Worm (Caenorhabditis elegans) whole organism, late embryonic: Measurements from ENCODE around the gene F18A1.7.

Experiments
- C08G9.2 ChIP-seq: sonication (generic microtip); optimal IDR thresholded peaks from 2 replicates; lab custom pipeline; 2016; ENCODE audit warnings: mild to moderate bottlenecking, missing genetic modification characterization, moderate library complexity, missing compliant biosample characterization
- C38D4.7 ChIP-seq: fragments of 200-800 bp; sonication (Bioruptor generic); optimal IDR thresholded peaks from 2 replicates; lab custom pipeline; 2018; ENCODE audit warnings: mild to moderate bottlenecking, missing genetic modification characterization, moderate library complexity, missing compliant biosample characterization
- F13H6.1 ChIP-seq: sonication (generic microtip); optimal IDR thresholded peaks from 2 replicates; lab custom pipeline; 2016; ENCODE audit warnings: missing genetic modification characterization, missing compliant biosample characterization
- T23F11.4 ChIP-seq: fragments of 200-800 bp; sonication (Bioruptor generic); optimal IDR thresholded peaks from 2 replicates; lab custom pipeline; 2018; ENCODE audit warnings: mild to moderate bottlenecking, missing genetic modification characterization, missing compliant biosample characterization
- ceh-14 ChIP-seq: sonication (generic microtip); optimal IDR thresholded peaks from 2 replicates; lab custom pipeline; 2016; ENCODE audit warnings: missing genotype, missing genetic modification characterization, missing compliant biosample characterization
- ceh-18 ChIP-seq: sonication (generic microtip); optimal IDR thresholded peaks from 2 replicates; lab custom pipeline; 2016; ENCODE audit warnings: missing genetic modification characterization, missing compliant biosample characterization
- ceh-19 ChIP-seq: fragments of 200-800 bp; sonication (Bioruptor generic); optimal IDR thresholded peaks from 2 replicates; lab custom pipeline; 2018; ENCODE audit warnings: mild to moderate bottlenecking, missing genetic modification characterization, missing compliant biosample characterization
- ceh-22 ChIP-seq: sonication (generic microtip); optimal IDR thresholded peaks from 2 replicates; lab custom pipeline; 2017; ENCODE audit warnings: missing biosample characterization, missing genetic modification characterization
- ceh-24 ChIP-seq: sonication (generic microtip); optimal IDR thresholded peaks from 2 replicates; lab custom pipeline; 2016; ENCODE audit warnings: mild to moderate bottlenecking, missing genetic modification characterization, missing compliant biosample characterization
- ceh-31 ChIP-seq: sonication (generic microtip); optimal IDR thresholded peaks from 2 replicates; lab custom pipeline; 2016; ENCODE audit warnings: missing genetic modification characterization, missing compliant biosample characterization
- ceh-48 ChIP-seq: sonication (generic microtip); optimal IDR thresholded peaks from 2 replicates; lab custom pipeline; 2016; ENCODE audit warnings: missing genetic modification characterization, inconsistent platforms, missing compliant biosample characterization
- che-1 ChIP-seq: sonication (generic microtip); optimal IDR thresholded peaks from 2 replicates; lab custom pipeline; 2016; ENCODE audit warnings: mild to moderate bottlenecking, missing genetic modification characterization, missing compliant biosample characterization
- dmd-4 ChIP-seq: sonication (generic microtip); optimal IDR thresholded peaks from 2 replicates; lab custom pipeline; 2016; ENCODE audit warnings: borderline replicate concordance, missing genetic modification characterization, missing compliant biosample characterization
- elt-2 ChIP-seq: sonication (generic microtip); optimal IDR thresholded peaks from 2 replicates; lab custom pipeline; 2016; ENCODE audit warnings: missing genetic modification reagents, missing genetic modification characterization, missing compliant biosample characterization
- elt-4 ChIP-seq: sonication (generic microtip); optimal IDR thresholded peaks from 2 replicates; lab custom pipeline; 2016; ENCODE audit warnings: missing genetic modification characterization, missing compliant biosample characterization
- ets-4 ChIP-seq: sonication (generic microtip); optimal IDR thresholded peaks from 2 replicates; lab custom pipeline; 2016; ENCODE audit warnings: missing genetic modification characterization, missing compliant biosample characterization
- fkh-10 ChIP-seq: fragments of 150-350 bp; optimal IDR thresholded peaks from 2 replicates; lab custom pipeline; 2014; ENCODE audit warnings: missing biosample characterization, missing genetic modification reagents, missing genetic modification characterization
- fkh-6 ChIP-seq: sonication (generic microtip); optimal IDR thresholded peaks from 2 replicates; lab custom pipeline; 2016; ENCODE audit warnings: missing genetic modification characterization, missing compliant biosample characterization
- hlh-13 ChIP-seq: fragments of 200-800 bp; sonication (Bioruptor generic); optimal IDR thresholded peaks from 2 replicates; lab custom pipeline; 2018; ENCODE audit warnings: mild to moderate bottlenecking, missing genetic modification characterization, missing compliant biosample characterization
- hlh-15 ChIP-seq: sonication (generic microtip); optimal IDR thresholded peaks from 2 replicates; lab custom pipeline; 2016; ENCODE audit warnings: missing genetic modification characterization, missing compliant biosample characterization
- hlh-6 ChIP-seq: sonication (generic microtip); optimal IDR thresholded peaks from 2 replicates; lab custom pipeline; 2016; ENCODE audit warnings: missing genotype, missing genetic modification characterization, missing compliant biosample characterization
- hlh-8 ChIP-seq: sonication (generic microtip); optimal IDR thresholded peaks from 2 replicates; lab custom pipeline; 2016; ENCODE audit warnings: missing genotype, missing genetic modification characterization, missing compliant biosample characterization
- lim-6 ChIP-seq: sonication (generic microtip); optimal IDR thresholded peaks from 2 replicates; lab custom pipeline; 2016; ENCODE audit warnings: missing genetic modification characterization, missing compliant biosample characterization
- lin-11 ChIP-seq: fragments of 200-800 bp; sonication (Bioruptor generic); optimal IDR thresholded peaks from 2 replicates; lab custom pipeline; 2018; ENCODE audit warnings: mild to moderate bottlenecking, missing genetic modification characterization, missing compliant biosample characterization
- madf-2 ChIP-seq: sonication (generic microtip); optimal IDR thresholded peaks from 2 replicates; lab custom pipeline; 2017; ENCODE audit warnings: missing genetic modification characterization, missing compliant biosample characterization
- mec-3 ChIP-seq: sonication (generic microtip); optimal IDR thresholded peaks from 2 replicates; lab custom pipeline; 2016; ENCODE audit warnings: borderline replicate concordance, missing genetic modification characterization, missing compliant biosample characterization
- nfya-1 ChIP-seq: sonication (generic microtip); optimal IDR thresholded peaks from 2 replicates; lab custom pipeline; 2017; ENCODE audit warnings: missing genetic modification characterization, mild to moderate bottlenecking, missing compliant biosample characterization, antibody characterized with exemption, moderate library complexity
- pat-9 ChIP-seq: fragments of 200-800 bp; sonication (Bioruptor generic); optimal IDR thresholded peaks from 2 replicates; lab custom pipeline; 2018; ENCODE audit warnings: mild to moderate bottlenecking, missing genetic modification characterization, moderate library complexity, missing compliant biosample characterization
- pax-1 ChIP-seq: fragments of 150-350 bp; optimal IDR thresholded peaks from 2 replicates; lab custom pipeline; 2014; ENCODE audit warnings: missing biosample characterization, missing genetic modification characterization
- ref-2 ChIP-seq: sonication (generic microtip); optimal IDR thresholded peaks from 2 replicates; lab custom pipeline; 2016; ENCODE audit warnings: missing genetic modification characterization, missing compliant biosample characterization
- rnt-1 ChIP-seq: sonication (generic microtip); optimal IDR thresholded peaks from 2 replicates; lab custom pipeline; 2016; ENCODE audit warnings: missing genetic modification characterization, missing compliant biosample characterization
- sox-4 ChIP-seq: sonication (generic microtip); optimal IDR thresholded peaks from 2 replicates; lab custom pipeline; 2017; ENCODE audit warnings: mild to moderate bottlenecking, missing genetic modification characterization, inconsistent platforms, missing compliant biosample characterization
- syd-9 ChIP-seq: sonication (generic microtip); optimal IDR thresholded peaks from 2 replicates; lab custom pipeline; 2016; ENCODE audit warnings: mild to moderate bottlenecking, missing genetic modification characterization, moderate library complexity, missing compliant biosample characterization
- tbx-2 ChIP-seq: sonication (generic microtip); optimal IDR thresholded peaks from 2 replicates; lab custom pipeline; 2016; ENCODE audit warnings: missing genetic modification characterization, missing compliant biosample characterization
- unc-42 ChIP-seq: sonication (generic microtip); optimal IDR thresholded peaks from 2 replicates; lab custom pipeline; 2016; ENCODE audit warnings: missing genotype, missing genetic modification characterization, missing compliant biosample characterization
- unc-55 ChIP-seq: sonication (generic microtip); optimal IDR thresholded peaks from 2 replicates; lab custom pipeline; 2017; ENCODE audit warnings: missing biosample characterization, missing genetic modification reagents, missing genetic modification characterization
- zip-5 ChIP-seq: sonication (generic microtip); optimal IDR thresholded peaks from 2 replicates; lab custom pipeline; 2016; ENCODE audit warnings: missing genetic modification characterization, missing compliant biosample characterization
- ztf-16 ChIP-seq: sonication (generic microtip); optimal IDR thresholded peaks from 2 replicates; lab custom pipeline; 2017; ENCODE audit warnings: missing genetic modification characterization, missing compliant biosample characterization

Gene F18A1.7

DNA sequence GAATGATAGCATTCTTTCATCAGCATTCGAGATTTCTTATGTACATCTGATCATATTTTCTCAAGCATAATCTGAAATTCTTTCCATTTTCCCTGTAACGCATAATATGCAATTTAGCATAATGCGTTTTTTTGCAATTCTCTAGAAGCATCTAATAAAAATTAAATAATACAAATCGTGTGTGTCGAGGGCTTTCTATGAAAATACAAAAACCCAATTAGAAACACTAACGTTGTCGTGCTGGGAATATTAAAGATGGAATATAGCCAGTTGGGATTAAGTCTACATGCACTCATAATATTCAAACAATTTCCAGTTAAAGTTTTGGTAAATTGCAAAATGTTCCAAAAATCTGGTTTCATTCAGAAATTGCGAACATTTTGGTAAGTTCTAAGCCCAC lies 21.0 kb upstream of the F18A1.7 start, which contains the start of gene F18A1.1:
TSS of gene F18A1.1 (plus strand) at position 301 of the 400 bp plus-strand sequence.
- TF ChIP-seq zip-5 = no peak

DNA sequence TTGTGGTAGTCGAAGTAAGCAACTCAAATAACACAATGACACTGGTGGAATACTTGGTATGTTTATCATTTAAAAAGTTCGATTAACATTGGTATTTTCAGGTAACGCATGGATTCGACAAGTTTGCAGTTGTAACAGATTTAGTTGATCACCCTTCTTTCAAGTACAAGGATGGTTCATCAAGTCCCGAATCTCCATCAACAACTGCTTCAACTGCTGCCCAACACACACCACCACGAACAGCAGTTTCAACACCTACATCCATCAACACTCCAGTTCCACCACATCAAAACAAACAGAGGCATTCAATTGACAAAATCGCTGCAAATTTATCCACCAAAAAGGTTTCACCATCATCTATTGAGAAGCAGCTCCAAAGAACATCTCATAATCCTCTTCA lies 18.9 kb upstream of the F18A1.7 start:
- TF ChIP-seq pat-9 (tag; lab: Kevin White, UChicago) (no peak), rnt-1 (tag; lab: Kevin White, UChicago) (no peak), dmd-4 (tag; lab: Kevin White, UChicago) (no peak), syd-9 (tag; lab: Kevin White, UChicago) (no peak), mec-3 (tag; lab: Kevin White, UChicago) (no peak), ref-2 (no peak), zip-5 (no peak), elt-4 (tag; lab: Kevin White, UChicago) (no peak), fkh-6 (tag; lab: Kevin White, UChicago) (no peak), madf-2 (tag; lab: Kevin White, UChicago) (no peak), ets-4 (no peak), unc-42 (tag; lab: Kevin White, UChicago) (no peak), hlh-15 (no peak), hlh-13 (GFP tag; lab: Kevin White, UChicago) (no peak), unc-55 (GFP tag; lab: Kevin White, UChicago) (no peak), lin-11 (no peak), che-1 (tag; lab: Kevin White, UChicago) (no peak), ztf-16 (tag; lab: Kevin White, UChicago) (no peak), ceh-24 (tag; lab: Kevin White, UChicago) (no peak), pax-1 (tag; lab: Kevin White, UChicago) (no peak)

DNA sequence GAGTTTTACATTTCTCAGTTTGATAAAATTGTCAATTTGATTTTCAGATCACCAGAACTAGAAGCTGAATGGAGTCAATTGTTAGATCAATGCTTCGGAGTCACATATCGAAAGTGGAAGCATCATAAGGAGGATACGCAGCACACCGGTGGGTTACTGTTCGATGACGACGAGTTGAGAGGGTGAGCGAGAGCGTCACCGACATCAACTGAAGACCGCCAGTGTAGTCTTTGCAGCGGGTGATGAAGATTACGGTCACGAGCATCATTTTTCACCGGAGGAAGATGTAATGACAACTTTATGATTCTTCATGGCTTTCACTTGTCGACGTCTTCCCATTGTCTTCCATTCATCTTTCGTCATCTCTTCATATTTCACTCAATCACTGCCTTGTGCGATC lies 18.3 kb upstream of the F18A1.7 start, which contains the start of gene lin-26:
TSS of gene lin-26 (plus strand) at position 301 of the 400 bp plus-strand sequence.
- no peak for TF ChIP-seq C08G9.2 (tag; lab: Kevin White, UChicago)
- TF ChIP-seq ceh-48 (tag; lab: Kevin White, UChicago) = no peak
- no peak for TF ChIP-seq sox-4
- no peak for TF ChIP-seq C38D4.7 (GFP tag; lab: Kevin White, UChicago)
- TF ChIP-seq rnt-1 (tag; lab: Kevin White, UChicago) = no peak
- no peak for TF ChIP-seq pat-9 (tag; lab: Kevin White, UChicago)
- TF ChIP-seq hlh-8 (tag; lab: Kevin White, UChicago) = no peak
- TF ChIP-seq pax-1 (tag; lab: Kevin White, UChicago) = no peak

DNA sequence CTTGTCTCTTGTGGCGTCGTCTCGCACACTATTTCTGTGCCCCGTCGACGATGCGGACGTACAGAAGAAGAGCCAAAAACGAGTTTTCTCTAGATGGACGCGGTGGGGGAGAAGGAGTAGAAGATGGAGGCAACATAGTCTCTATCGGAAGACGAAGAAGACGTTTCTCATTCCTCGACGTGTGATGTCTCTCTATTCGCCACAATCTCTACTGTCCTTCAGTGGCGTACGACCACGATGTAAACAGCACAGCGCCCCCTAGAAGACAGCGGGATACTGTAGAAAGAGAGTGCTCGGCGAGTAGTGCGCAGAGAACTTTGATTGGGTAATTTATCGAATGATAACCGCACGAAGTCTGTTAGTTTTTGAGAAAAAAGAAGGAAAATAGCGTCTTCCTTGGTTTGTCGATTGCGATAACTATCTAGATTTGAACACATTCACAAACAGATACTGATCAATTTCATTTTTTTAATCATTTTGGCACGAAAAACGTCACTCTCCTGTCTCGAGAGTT lies 16.0 kb upstream of the F18A1.7 start:
- TF ChIP-seq fkh-6 (tag; lab: Kevin White, UChicago) (no peak), ref-2 (peak; percentile 35)

DNA sequence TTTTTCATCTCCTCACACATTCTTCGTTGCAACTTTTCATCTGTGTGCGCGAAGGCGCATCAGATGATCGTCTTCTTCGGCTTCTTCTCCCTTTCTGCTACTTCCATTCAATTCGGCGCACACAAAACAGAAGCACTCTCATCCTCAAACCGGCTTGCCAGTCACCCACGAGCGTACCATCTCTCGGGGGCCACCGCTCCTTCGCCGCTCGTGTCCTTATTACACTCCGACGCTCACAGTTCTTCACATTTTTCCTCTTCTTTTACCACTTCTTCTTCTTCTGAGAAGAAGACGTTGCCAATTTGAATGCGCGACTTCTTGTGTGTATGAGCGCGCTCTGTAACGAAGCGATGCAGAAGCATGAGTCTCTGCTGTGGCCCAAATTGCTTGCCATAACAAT lies 15.0 kb upstream of the F18A1.7 start:
- peak; percentile 34 for TF ChIP-seq C08G9.2 (tag; lab: Kevin White, UChicago)
- peak; percentile 40 for TF ChIP-seq ref-2
- no peak for TF ChIP-seq tbx-2 (tag; lab: Kevin White, UChicago)

DNA sequence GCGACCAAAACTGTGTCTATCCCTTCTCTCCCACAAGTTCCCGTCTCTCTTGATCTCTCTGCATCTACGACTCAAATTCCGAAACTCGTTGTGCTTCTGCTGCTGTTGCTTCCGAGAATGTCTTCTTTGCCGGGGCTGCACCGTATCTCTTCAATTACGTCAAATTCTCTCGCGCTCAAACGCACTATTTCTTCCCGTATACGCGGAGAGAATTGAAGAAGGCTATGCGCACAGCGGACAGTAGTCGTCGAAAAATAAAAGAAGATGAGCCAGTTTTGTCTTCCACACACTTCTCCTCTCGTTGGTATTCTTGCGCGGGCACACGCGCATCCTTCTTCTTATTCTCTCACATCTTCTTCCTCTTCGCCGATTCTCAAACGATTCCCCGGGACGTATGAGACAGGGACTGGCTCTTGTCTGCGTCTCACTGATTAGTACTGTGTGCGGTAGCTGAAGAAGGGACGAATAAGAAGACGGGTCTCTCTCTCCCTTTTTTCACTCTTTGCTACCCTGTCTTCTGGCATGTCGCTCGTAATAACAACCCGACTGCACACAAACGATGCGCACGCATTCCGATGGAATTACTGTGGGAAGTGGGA lies 12.9 kb upstream of the F18A1.7 start:
- TF ChIP-seq lin-11 (peak; percentile 6), lim-6 (tag; lab: Kevin White, UChicago) (peak; percentile 19), ets-4 (no peak), ceh-31 (peak; percentile 49), ceh-48 (tag; lab: Kevin White, UChicago) (no peak), ceh-22 (tag; lab: Kevin White, UChicago) (no peak), ceh-19 (GFP tag; lab: Kevin White, UChicago) (peak; percentile 11), nfya-1 (tag; lab: Kevin White, UChicago) (peak; percentile 27), F13H6.1 (tag; lab: Kevin White, UChicago) (no peak), hlh-6 (tag; lab: Kevin White, UChicago) (peak; percentile 19), ztf-16 (tag; lab: Kevin White, UChicago) (no peak), tbx-2 (tag; lab: Kevin White, UChicago) (peak; percentile 47), unc-55 (GFP tag; lab: Kevin White, UChicago) (peak; percentile 4), T23F11.4 (GFP tag; lab: Kevin White, UChicago) (peak; percentile 33), ceh-14 (peak; percentile 37), fkh-10 (GFP tag; lab: Kevin White, UChicago) (peak; percentile 39), elt-2 (peak; percentile 9), madf-2 (tag; lab: Kevin White, UChicago) (peak; percentile 7), ceh-18 (peak; percentile 10), ref-2 (peak; percentile 2), unc-42 (tag; lab: Kevin White, UChicago) (peak; percentile 29)
